Worm (Caenorhabditis elegans): ENCODE measurements around the gene F21D9.3.

The F21D9.3 gene

ce11 chrV:19259403-19259802, 1.9 kb upstream of the F21D9.3 start:
- TF ChIP-seq ceh-63 (GFP tag; optimal IDR thresholded peaks at IDR 0.05) (no peak), fkh-8 (tag; optimal IDR thresholded peaks at IDR 0.05) (no peak), Y116A8C.19 (tag; optimal IDR thresholded peaks at IDR 0.05; ENCODE audit: borderline replicate concordance) (no peak), ces-1 (GFP tag; optimal IDR thresholded peaks at IDR 0.05) (no peak), nhr-76 (tag; optimal IDR thresholded peaks at IDR 0.05) (no peak), ztf-4 (tag; optimal IDR thresholded peaks at IDR 0.05) (no peak), grh-1 (GFP tag; IDR thresholded peaks at IDR 0.05) (no peak), nhr-11 (tag; optimal IDR thresholded peaks at IDR 0.05) (no peak), tbx-2 (tag; optimal IDR thresholded peaks at IDR 0.05) (no peak), efl-1 (optimal IDR thresholded peaks at IDR 0.05) (no peak), efl-1 (GFP tag; optimal IDR thresholded peaks at IDR 0.05 in 1 of 2) (no peak), efl-3 (GFP tag; optimal IDR thresholded peaks at IDR 0.05) (no peak), nhr-47 (tag; optimal IDR thresholded peaks at IDR 0.05) (no peak), nhr-19 (GFP tag; conservative IDR thresholded peaks at IDR 0.05) (no peak), nhr-85 (tag) (no peak), xbp-1 (tag; optimal IDR thresholded peaks at IDR 0.05) (no peak), C16A3.4 (tag; optimal IDR thresholded peaks at IDR 0.05) (no peak)

- TF ChIP-seq nhr-237 (tag; optimal IDR thresholded peaks at IDR 0.05): no peak
- no peak for TF ChIP-seq C04F5.9 (tag; optimal IDR thresholded peaks at IDR 0.05)
- no peak for TF ChIP-seq snu-23 (GFP tag; optimal IDR thresholded peaks at IDR 0.05)
- no peak for TF ChIP-seq C34B4.2 (tag; optimal IDR thresholded peaks at IDR 0.05)
- no peak for TF ChIP-seq lsy-2 (tag; optimal IDR thresholded peaks at IDR 0.05)
These were observed 4.0 kb downstream of the F21D9.3 start, which contains the start of gene F21D9.4 for ce11 chrV:19253520-19253919. Gene F21D9.4, plus strand, starts transcription at chrV:19253820.

ce11 chrV:19251844-19252243, 5.7 kb downstream of the F21D9.3 start, which contains the start of gene F21D9.11:
Gene F21D9.11, plus strand, starts transcription at chrV:19252144.
- no peak for TF ChIP-seq ces-1 (GFP tag; optimal IDR thresholded peaks at IDR 0.05)
- TF ChIP-seq nhr-84 (tag; optimal IDR thresholded peaks at IDR 0.05): no peak
- TF ChIP-seq F16B12.6 (tag; optimal IDR thresholded peaks at IDR 0.05): no peak
- TF ChIP-seq fkh-8 (tag; optimal IDR thresholded peaks at IDR 0.05): no peak
- TF ChIP-seq nhr-77 (tag; optimal IDR thresholded peaks at IDR 0.05): no peak
- no peak for TF ChIP-seq vab-15 (tag; optimal IDR thresholded peaks at IDR 0.05)
- TF ChIP-seq rnt-1 (tag; optimal IDR thresholded peaks at IDR 0.05): no peak
- TF ChIP-seq mab-9 (GFP tag; IDR thresholded peaks at IDR 0.05): no peak
- TF ChIP-seq ceh-82 (tag; optimal IDR thresholded peaks at IDR 0.05): no peak
- TF ChIP-seq egl-27 (tag; optimal IDR thresholded peaks at IDR 0.05): no peak
- TF ChIP-seq Y116A8C.19 (tag; optimal IDR thresholded peaks at IDR 0.05; ENCODE audit: borderline replicate concordance): no peak
- no peak for TF ChIP-seq efl-1 (optimal IDR thresholded peaks at IDR 0.05)
- TF ChIP-seq efl-1 (GFP tag; optimal IDR thresholded peaks at IDR 0.05 in 1 of 2): no peak
- TF ChIP-seq dpl-1 (GFP tag; optimal IDR thresholded peaks at IDR 0.05): no peak
- no peak for TF ChIP-seq sox-4 (tag; optimal IDR thresholded peaks at IDR 0.05)
- TF ChIP-seq nhr-90 (tag; optimal IDR thresholded peaks at IDR 0.05; ENCODE audit: poor library complexity): no peak
- TF ChIP-seq unc-86 (tag; optimal IDR thresholded peaks at IDR 0.05): no peak
- no peak for TF ChIP-seq pax-3 (tag; optimal IDR thresholded peaks at IDR 0.05)
- TF ChIP-seq unc-130 (tag; optimal IDR thresholded peaks at IDR 0.05): no peak

- TF ChIP-seq C04F5.9 (tag; optimal IDR thresholded peaks at IDR 0.05): no peak
- no peak for TF ChIP-seq nhr-28 (tag; optimal IDR thresholded peaks at IDR 0.05)
- TF ChIP-seq swsn-7 (tag; optimal IDR thresholded peaks at IDR 0.05): no peak
- TF ChIP-seq nhr-84 (tag; optimal IDR thresholded peaks at IDR 0.05): no peak
- no peak for TF ChIP-seq lsy-2 (tag; optimal IDR thresholded peaks at IDR 0.05)
- TF ChIP-seq nhr-12 (tag; optimal IDR thresholded peaks at IDR 0.05): no peak
- no peak for TF ChIP-seq grh-1 (GFP tag; IDR thresholded peaks at IDR 0.05)
- TF ChIP-seq fos-1 (tag; optimal IDR thresholded peaks at IDR 0.05): no peak
- no peak for TF ChIP-seq zag-1 (tag; optimal IDR thresholded peaks at IDR 0.05)
- TF ChIP-seq zip-4 (GFP tag; optimal IDR thresholded peaks at IDR 0.05): no peak
- no peak for TF ChIP-seq fkh-8 (tag; optimal IDR thresholded peaks at IDR 0.05)
- TF ChIP-seq jun-1 (tag; optimal IDR thresholded peaks at IDR 0.05): no peak
- no peak for TF ChIP-seq efl-1 (optimal IDR thresholded peaks at IDR 0.05)
- TF ChIP-seq efl-1 (GFP tag; optimal IDR thresholded peaks at IDR 0.05 in 1 of 2): no peak
- no peak for TF ChIP-seq elt-3 (tag; optimal IDR thresholded peaks at IDR 0.05)
These were observed 6.6 kb downstream of the F21D9.3 start, which contains the start of gene str-81 for ce11 chrV:19250983-19251382. Gene str-81, minus strand, starts transcription at chrV:19251083.

Measured in whole organism, L1 larva.